Fruit fly (Drosophila melanogaster) whole organism, embryonic: Measurements from ENCODE around the gene CG43759.
A peak's percentile ranks its signal among the peaks of the same experiment; 100 is the strongest.

Experiments used
- ATbp ChIP-seq: fragments of 200-800 bp; sonication (Bioruptor generic); optimal IDR thresholded peaks from 2 replicates; lab custom pipeline; 2017; ENCODE audit warnings: missing biosample characterization, mild to moderate bottlenecking, missing genetic modification characterization, missing genetic modification reagents
- Bteb2 ChIP-seq: fragments of 200-800 bp; sonication (Bioruptor generic); optimal IDR thresholded peaks from 2 replicates; lab custom pipeline; 2016; ENCODE audit warnings: missing biosample characterization, missing genetic modification characterization
- CG10959 ChIP-seq: fragments of 200-800 bp; sonication (Bioruptor generic); IDR thresholded peaks from 2 replicates; pipeline ENCODE4 v1.3.6; 2022; ENCODE audit warnings: missing biosample characterization, missing genetic modification characterization
- CG12104 ChIP-seq: fragments of 200-800 bp; sonication (Bioruptor generic); optimal IDR thresholded peaks from 3 replicates; lab custom pipeline; 2016; ENCODE audit warnings: missing biosample characterization, missing genetic modification characterization
- CG12219 ChIP-seq: fragments of 200-800 bp; sonication (Bioruptor generic); optimal IDR thresholded peaks from 3 replicates; lab custom pipeline; 2018; ENCODE audit warnings: missing biosample characterization, mild to moderate bottlenecking, missing genetic modification characterization
- CG12299 ChIP-seq: fragments of 200-800 bp; sonication (Bioruptor generic); optimal IDR thresholded peaks from 2 replicates; lab custom pipeline; 2018; ENCODE audit warnings: missing biosample characterization, mild to moderate bottlenecking, missing genetic modification characterization
- CG12659 ChIP-seq: fragments of 200-800 bp; sonication (Bioruptor generic); optimal IDR thresholded peaks from 3 replicates; lab custom pipeline; 2017; ENCODE audit warnings: mild to moderate bottlenecking, missing biosample characterization, missing genetic modification reagents, missing genetic modification characterization
- CG15269 ChIP-seq: fragments of 200-800 bp; sonication (Bioruptor generic); optimal IDR thresholded peaks from 2 replicates; lab custom pipeline; 2018; ENCODE audit warnings: missing biosample characterization, mild to moderate bottlenecking, missing genetic modification characterization, moderate library complexity
- CG16813 ChIP-seq: fragments of 200-800 bp; sonication (Bioruptor generic); IDR thresholded peaks from 3 replicates; pipeline ENCODE4 v1.3.6; 2022; ENCODE audit warnings: missing biosample characterization, missing genetic modification characterization; ENCODE audit not compliant: partially characterized antibody
- CG18599 ChIP-seq: fragments of 200-800 bp; sonication (Bioruptor generic); optimal IDR thresholded peaks from 3 replicates; lab custom pipeline; 2017; ENCODE audit warnings: missing biosample characterization, missing genetic modification characterization, mild to moderate bottlenecking, moderate library complexity, missing genetic modification reagents
- CG31441 ChIP-seq: fragments of 200-800 bp; sonication (Bioruptor generic); IDR thresholded peaks from 2 replicates; pipeline ENCODE4 v1.3.6; 2022; ENCODE audit warnings: missing biosample characterization, missing genetic modification characterization
- CG3163 ChIP-seq: fragments of 200-800 bp; sonication (Bioruptor generic); optimal IDR thresholded peaks from 3 replicates; lab custom pipeline; 2016; ENCODE audit warnings: missing biosample characterization, missing genetic modification characterization
- CG33557 ChIP-seq: fragments of 200-800 bp; sonication (Bioruptor generic); optimal IDR thresholded peaks from 2 replicates; lab custom pipeline; 2019; ENCODE audit warnings: missing biosample characterization, mild to moderate bottlenecking, missing genetic modification characterization, moderate library complexity
- CG3847 ChIP-seq: fragments of 200-800 bp; sonication (Bioruptor generic); IDR thresholded peaks from 2 replicates; pipeline ENCODE4 v1.3.6; 2022; ENCODE audit warnings: missing biosample characterization, missing genetic modification characterization
- CG6654 ChIP-seq: fragments of 200-800 bp; sonication (Bioruptor generic); optimal IDR thresholded peaks from 2 replicates; lab custom pipeline; 2017; ENCODE audit warnings: missing biosample characterization, mild to moderate bottlenecking, missing genetic modification characterization
- CG6689 ChIP-seq: fragments of 200-800 bp; sonication (Bioruptor generic); IDR thresholded peaks from 2 replicates; pipeline ENCODE4 v1.3.6; 2022; ENCODE audit warnings: missing biosample characterization, missing genetic modification characterization
- CG8089 ChIP-seq: fragments of 200-800 bp; sonication (Bioruptor generic); optimal IDR thresholded peaks from 3 replicates; lab custom pipeline; 2016; ENCODE audit warnings: missing biosample characterization, missing genetic modification characterization
- CG8765 ChIP-seq: fragments of 200-800 bp; sonication (Bioruptor generic); IDR thresholded peaks from 2 replicates; pipeline ENCODE4 v1.3.6; 2022; ENCODE audit warnings: missing biosample characterization, missing genetic modification characterization
- Chrac-16 ChIP-seq: fragments of 200-800 bp; sonication (Bioruptor generic); optimal IDR thresholded peaks from 3 replicates; lab custom pipeline; 2016; ENCODE audit warnings: missing biosample characterization, missing genetic modification characterization
- Dip3 ChIP-seq: fragments of 200-800 bp; sonication (Bioruptor generic); optimal IDR thresholded peaks from 3 replicates; lab custom pipeline; 2016; ENCODE audit warnings: missing biosample characterization, missing genetic modification characterization
- Dp ChIP-seq: fragments of 200-800 bp; sonication (Bioruptor generic); optimal IDR thresholded peaks from 2 replicates; lab custom pipeline; 2018; ENCODE audit warnings: missing biosample characterization, mild to moderate bottlenecking, missing genetic modification characterization, moderate library complexity
- Dref ChIP-seq: fragments of 200-800 bp; sonication (Bioruptor generic); IDR thresholded peaks from 2 replicates; pipeline ENCODE4 v1.3.6; 2022; ENCODE audit warnings: missing biosample characterization, missing genetic modification characterization
- E2f1 ChIP-seq: fragments of 200-800 bp; sonication (Bioruptor generic); IDR thresholded peaks from 2 replicates; pipeline ENCODE4 v1.3.6; 2022; ENCODE audit warnings: missing biosample characterization, missing genetic modification characterization
- Hmr ChIP-seq: fragments of 200-800 bp; sonication (Bioruptor generic); optimal IDR thresholded peaks from 3 replicates; lab custom pipeline; 2017; ENCODE audit warnings: mild to moderate bottlenecking, missing biosample characterization, missing genetic modification reagents, missing genetic modification characterization
- Hr3 ChIP-seq: fragments of 200-800 bp; sonication (Bioruptor generic); optimal IDR thresholded peaks from 3 replicates; lab custom pipeline; 2016; ENCODE audit warnings: missing biosample characterization, missing genetic modification characterization
- Nf-YC ChIP-seq: fragments of 200-800 bp; optimal IDR thresholded peaks from 3 replicates; lab custom pipeline; 2019; ENCODE audit warnings: missing biosample characterization, mild to moderate bottlenecking, missing genetic modification characterization, moderate library complexity
- NfI ChIP-seq: fragments of 200-800 bp; sonication (Bioruptor generic); optimal IDR thresholded peaks from 3 replicates; lab custom pipeline; 2018; ENCODE audit warnings: missing biosample characterization, mild to moderate bottlenecking, missing genetic modification characterization, moderate library complexity
- Ravus ChIP-seq: fragments of 200-800 bp; sonication (Bioruptor generic); IDR thresholded peaks from 2 replicates; pipeline ENCODE4 v1.3.6; 2022; ENCODE audit warnings: missing biosample characterization, missing genetic modification characterization
- Rx ChIP-seq: fragments of 200-800 bp; sonication (Bioruptor generic); IDR thresholded peaks from 2 replicates; pipeline ENCODE4 v1.3.6; 2022; ENCODE audit warnings: missing biosample characterization, missing genetic modification characterization
- Taf1 ChIP-seq: fragments of 200-800 bp; sonication (Bioruptor generic); IDR thresholded peaks from 2 replicates; pipeline ENCODE4 v1.3.6; 2022; ENCODE audit warnings: missing biosample characterization, missing genetic modification characterization
- aop ChIP-seq: fragments of 200-800 bp; sonication (Bioruptor generic); IDR thresholded peaks from 2 replicates; pipeline ENCODE4 v1.3.6; 2022; ENCODE audit warnings: missing biosample characterization, missing genetic modification characterization
- br ChIP-seq: fragments of >200 bp; optimal IDR thresholded peaks from 2 replicates; lab custom pipeline; 2017
- dysf ChIP-seq: fragments of 200-800 bp; sonication (Bioruptor generic); IDR thresholded peaks from 3 replicates; pipeline ENCODE4 v1.3.6; 2022; ENCODE audit warnings: missing biosample characterization, missing genetic modification characterization
- exex ChIP-seq: fragments of 200-800 bp; sonication (Bioruptor generic); optimal IDR thresholded peaks from 4 replicates; lab custom pipeline; 2018; ENCODE audit warnings: missing biosample characterization, mild to moderate bottlenecking, missing genetic modification characterization, moderate library complexity
- fd64A ChIP-seq: fragments of 200-800 bp; sonication (Bioruptor generic); optimal IDR thresholded peaks from 3 replicates; lab custom pipeline; 2018; ENCODE audit warnings: missing biosample characterization, mild to moderate bottlenecking, missing genetic modification characterization
- gcm2 ChIP-seq: fragments of 200-800 bp; sonication (Bioruptor generic); optimal IDR thresholded peaks from 2 replicates; lab custom pipeline; 2016; ENCODE audit warnings: missing biosample characterization, missing genetic modification characterization
- gem ChIP-seq: fragments of 200-800 bp; sonication (Bioruptor generic); optimal IDR thresholded peaks from 2 replicates; lab custom pipeline; 2019; ENCODE audit warnings: missing biosample characterization, mild to moderate bottlenecking, missing genetic modification characterization, moderate library complexity
- gsb ChIP-seq: fragments of 200-800 bp; sonication (Bioruptor generic); IDR thresholded peaks from 2 replicates; pipeline ENCODE4 v1.3.6; 2022; ENCODE audit warnings: missing biosample characterization, missing genetic modification characterization
- hbn ChIP-seq: fragments of 200-800 bp; sonication (Bioruptor generic); IDR thresholded peaks from 2 replicates; pipeline ENCODE4 v1.3.6; 2022; ENCODE audit warnings: missing biosample characterization, missing genetic modification characterization; ENCODE audit not compliant: partially characterized antibody
- ind ChIP-seq: fragments of 200-800 bp; sonication (Bioruptor generic); optimal IDR thresholded peaks from 3 replicates; lab custom pipeline; 2016; ENCODE audit warnings: missing biosample characterization, missing genetic modification characterization
- jing ChIP-seq: fragments of 200-800 bp; sonication (Bioruptor generic); optimal IDR thresholded peaks from 2 replicates; lab custom pipeline; 2018; ENCODE audit warnings: missing biosample characterization, mild to moderate bottlenecking, missing genetic modification characterization
- kni ChIP-seq: fragments of 200-800 bp; sonication (Bioruptor generic); optimal IDR thresholded peaks from 3 replicates; lab custom pipeline; 2017; ENCODE audit warnings: mild to moderate bottlenecking, missing biosample characterization, missing genetic modification reagents, missing genetic modification characterization
- lbe ChIP-seq: fragments of 200-800 bp; sonication (Bioruptor generic); optimal IDR thresholded peaks from 2 replicates; lab custom pipeline; 2016; ENCODE audit warnings: missing biosample characterization, mild to moderate bottlenecking, missing genetic modification characterization
- nmo ChIP-seq: fragments of 200-800 bp; sonication (Bioruptor generic); optimal IDR thresholded peaks from 2 replicates; lab custom pipeline; 2018; ENCODE audit warnings: missing biosample characterization, mild to moderate bottlenecking, missing genetic modification characterization, moderate library complexity
- org-1 ChIP-seq: fragments of 200-800 bp; sonication (Bioruptor generic); optimal IDR thresholded peaks from 2 replicates; lab custom pipeline; 2017; ENCODE audit warnings: missing biosample characterization, missing genetic modification characterization
- pum ChIP-seq: fragments of 200-800 bp; sonication (Bioruptor generic); optimal IDR thresholded peaks from 2 replicates; lab custom pipeline; 2016; ENCODE audit warnings: missing biosample characterization, missing genetic modification characterization
- ro ChIP-seq: fragments of 200-800 bp; sonication (Bioruptor generic); IDR thresholded peaks from 2 replicates; pipeline ENCODE4 v1.3.6; 2022; ENCODE audit warnings: missing biosample characterization, missing genetic modification characterization
- run ChIP-seq: fragments of 200-800 bp; sonication (Bioruptor generic); optimal IDR thresholded peaks from 3 replicates; lab custom pipeline; 2018; ENCODE audit warnings: missing biosample characterization, mild to moderate bottlenecking, missing genetic modification characterization
- so ChIP-seq: fragments of 200-800 bp; sonication (Bioruptor generic); IDR thresholded peaks from 3 replicates; pipeline ENCODE4 v1.3.6; 2022; ENCODE audit warnings: missing biosample characterization, missing genetic modification characterization
- unpg ChIP-seq: fragments of 200-800 bp; sonication (Bioruptor generic); optimal IDR thresholded peaks from 3 replicates; lab custom pipeline; 2018; ENCODE audit warnings: missing biosample characterization, mild to moderate bottlenecking, missing genetic modification characterization, moderate library complexity

CG43759 gene

dm6 chrX:18951220-18951867 lies 21.2 kb downstream of the CG43759 start (continued):
- peak; percentile 66 for TF ChIP-seq CG15269 (tag; lab: Kevin White, UChicago)
- TF ChIP-seq Nf-YC (tag; lab: Kevin White, UChicago): no peak
- no peak for TF ChIP-seq lbe (GFP tag; lab: Kevin White, UChicago)
- no peak; the same call in 1 of the 2 replicates for TF ChIP-seq Taf1 (GFP tag; lab: Robert Waterston, UW)
- peak; percentile 79 for TF ChIP-seq Rx (GFP tag; lab: Robert Waterston, UW)
- peak; percentile 85 for TF ChIP-seq nmo (GFP tag; lab: Kevin White, UChicago)
- TF ChIP-seq fd64A (GFP tag; lab: Kevin White, UChicago): peak; percentile 68
- no peak for TF ChIP-seq Bteb2
- peak; percentile 53; the same call in 1 of the 2 replicates for TF ChIP-seq aop (GFP tag; lab: Robert Waterston, UW)
- TF ChIP-seq CG8089 (GFP tag; lab: Kevin White, UChicago): peak; percentile 73
- peak; percentile 58 for TF ChIP-seq Dip3 (GFP tag; lab: Kevin White, UChicago)
- peak; percentile 63; the same call in 1 of the 2 replicates for TF ChIP-seq CG8765 (GFP tag; lab: Robert Waterston, UW)
- TF ChIP-seq CG33557 (GFP tag; lab: Kevin White, UChicago): no peak
- peak; percentile 53 for TF ChIP-seq org-1 (GFP tag; lab: Kevin White, UChicago)
- TF ChIP-seq CG3847 (GFP tag; lab: Robert Waterston, UW): peak; percentile 73
- no peak for TF ChIP-seq kni (GFP tag; lab: Kevin White, UChicago)
- TF ChIP-seq hbn (GFP tag; lab: Robert Waterston, UW): no peak
- TF ChIP-seq Ravus (GFP tag; lab: Robert Waterston, UW): no peak; the same call in 1 of the 2 replicates
- no peak for TF ChIP-seq br (lab: Kevin White, UChicago)
- peak; percentile 49 for TF ChIP-seq CG3163
- no peak for TF ChIP-seq Dref
- TF ChIP-seq Hr3 (GFP tag; lab: Kevin White, UChicago): peak; percentile 68
- TF ChIP-seq jing (GFP tag; lab: Kevin White, UChicago): peak; percentile 67
- TF ChIP-seq E2f1: peak; percentile 77
- 0 out of 2 replicates have a peak, but pooled peaks have one; percentile 39 for TF ChIP-seq gsb
- peak; percentile 80 for TF ChIP-seq pum (GFP tag; lab: Kevin White, UChicago)
- TF ChIP-seq CG12219 (GFP tag; lab: Kevin White, UChicago): peak; percentile 62
- TF ChIP-seq CG12659 (GFP tag; lab: Kevin White, UChicago): peak; percentile 57
- peak; percentile 48 for TF ChIP-seq gcm2 (GFP tag; lab: Kevin White, UChicago)
- peak; percentile 85 for TF ChIP-seq dysf
- TF ChIP-seq CG18599 (GFP tag; lab: Kevin White, UChicago): peak; percentile 74
- TF ChIP-seq exex: no peak
- peak; percentile 33; the same call in 1 of the 2 replicates for TF ChIP-seq ro
- peak; percentile 78 for TF ChIP-seq ind (GFP tag; lab: Kevin White, UChicago)
- TF ChIP-seq CG6689: peak; percentile 85
- TF ChIP-seq CG12299 (tag; lab: Kevin White, UChicago): no peak
- TF ChIP-seq so (GFP tag; lab: Robert Waterston, UW): peak; percentile 71; the same call in 1 of the 3 replicates
- peak; percentile 70 for TF ChIP-seq CG31441 (GFP tag; lab: Robert Waterston, UW)
- no peak for TF ChIP-seq Dp (GFP tag; lab: Kevin White, UChicago)
- TF ChIP-seq Hmr (GFP tag; lab: Kevin White, UChicago): no peak
- TF ChIP-seq Chrac-16 (GFP tag; lab: Kevin White, UChicago): peak; percentile 66
- TF ChIP-seq CG10959 (GFP tag; lab: Robert Waterston, UW): peak; percentile 83
- peak; percentile 66 for TF ChIP-seq NfI (GFP tag; lab: Kevin White, UChicago)
- TF ChIP-seq CG16813 (GFP tag; lab: Robert Waterston, UW): no peak
- TF ChIP-seq run (tag; lab: Kevin White, UChicago): peak; percentile 16
- peak; percentile 51 for TF ChIP-seq CG6654 (GFP tag; lab: Kevin White, UChicago)
- peak; percentile 69 for TF ChIP-seq ATbp
- peak; percentile 26 for TF ChIP-seq CG12104 (GFP tag; lab: Kevin White, UChicago)
- peak; percentile 80 for TF ChIP-seq gem (tag; lab: Kevin White, UChicago)
- peak; percentile 79 for TF ChIP-seq unpg (GFP tag; lab: Kevin White, UChicago)
